Fruit fly (Drosophila melanogaster) whole organism, embryonic: ENCODE results near the gene Drs.
A peak's percentile ranks its signal among the peaks of the same experiment; 100 is the strongest.

Experiments used
- CG10321 ChIP-seq: fragments of 200-800 bp; sonication (Bioruptor generic); IDR thresholded peaks from 2 replicates; pipeline ENCODE4 v1.3.6; 2022; ENCODE audit warnings: missing biosample characterization, missing genetic modification characterization
- CG10959 ChIP-seq: fragments of 200-800 bp; sonication (Bioruptor generic); IDR thresholded peaks from 2 replicates; pipeline ENCODE4 v1.3.6; 2022; ENCODE audit warnings: missing biosample characterization, missing genetic modification characterization
- CG11695 ChIP-seq: fragments of 200-800 bp; sonication (Bioruptor generic); IDR thresholded peaks from 3 replicates; pipeline ENCODE4 v1.3.6; 2022; ENCODE audit warnings: missing biosample characterization, missing genetic modification characterization
- CG12744 ChIP-seq: fragments of 200-800 bp; sonication (Bioruptor generic); optimal IDR thresholded peaks from 2 replicates; lab custom pipeline; 2016; ENCODE audit warnings: missing biosample characterization, missing genetic modification characterization
- CG14710 ChIP-seq: fragments of 200-800 bp; sonication (Bioruptor generic); optimal IDR thresholded peaks from 3 replicates; lab custom pipeline; 2019; ENCODE audit warnings: missing biosample characterization, mild to moderate bottlenecking, missing genetic modification characterization, moderate library complexity
- CG14860 ChIP-seq: fragments of 200-800 bp; sonication (Bioruptor generic); IDR thresholded peaks from 3 replicates; pipeline ENCODE4 v1.3.6; 2022; ENCODE audit warnings: missing biosample characterization, missing genetic modification characterization; ENCODE audit not compliant: partially characterized antibody
- CG15601 ChIP-seq: fragments of 200-800 bp; sonication (Bioruptor generic); optimal IDR thresholded peaks from 3 replicates; lab custom pipeline; 2019; ENCODE audit warnings: missing biosample characterization, mild to moderate bottlenecking, missing genetic modification characterization, moderate library complexity
- CG18011 ChIP-seq: fragments of 200-800 bp; sonication (Bioruptor generic); optimal IDR thresholded peaks from 2 replicates; lab custom pipeline; 2017; ENCODE audit warnings: missing biosample characterization, missing genetic modification characterization, mild to moderate bottlenecking, moderate library complexity, missing genotype
- CG2875 ChIP-seq: fragments of 200-800 bp; sonication (Bioruptor generic); optimal IDR thresholded peaks from 2 replicates; lab custom pipeline; 2017; ENCODE audit warnings: missing biosample characterization, mild to moderate bottlenecking, missing genetic modification characterization, missing genetic modification reagents
- CG30020 ChIP-seq: fragments of 200-800 bp; optimal IDR thresholded peaks from 2 replicates; lab custom pipeline; 2019; ENCODE audit warnings: missing biosample characterization, mild to moderate bottlenecking, missing genetic modification characterization, moderate library complexity
- CG31388 ChIP-seq: fragments of 200-800 bp; sonication (Bioruptor generic); optimal IDR thresholded peaks from 2 replicates; lab custom pipeline; 2016; ENCODE audit warnings: missing biosample characterization, missing genetic modification characterization
- CG34224 ChIP-seq: fragments of 200-800 bp; sonication (Bioruptor generic); IDR thresholded peaks from 3 replicates; pipeline ENCODE4 v1.3.6; 2022; ENCODE audit warnings: missing biosample characterization, missing genetic modification characterization; ENCODE audit not compliant: partially characterized antibody
- CG4404 ChIP-seq: fragments of 200-800 bp; sonication (Bioruptor generic); IDR thresholded peaks from 2 replicates; pipeline ENCODE4 v1.3.6; 2022; ENCODE audit warnings: missing biosample characterization, missing genetic modification characterization
- CG7786 ChIP-seq: fragments of 200-800 bp; sonication (Bioruptor generic); optimal IDR thresholded peaks from 2 replicates; lab custom pipeline; 2016; ENCODE audit warnings: missing biosample characterization, missing genetic modification characterization
- CG9876 ChIP-seq: fragments of 200-800 bp; sonication (Bioruptor generic); optimal IDR thresholded peaks from 2 replicates; lab custom pipeline; 2016; ENCODE audit warnings: missing biosample characterization, missing genetic modification characterization
- CrebB ChIP-seq: fragments of 200-800 bp; sonication (Bioruptor generic); optimal IDR thresholded peaks from 3 replicates; lab custom pipeline; 2018; ENCODE audit warnings: missing biosample characterization, mild to moderate bottlenecking, missing genetic modification characterization
- Dfd ChIP-seq, 2 experiments: fragments of >200 bp; optimal IDR thresholded peaks; 2 replicates each; lab custom pipeline; 2017; ENCODE audit warnings: missing biosample characterization in 2 of 2, missing genetic modification characterization in 2 of 2
- Dip2 ChIP-seq: fragments of 200-800 bp; sonication (Bioruptor generic); IDR thresholded peaks from 2 replicates; pipeline ENCODE4 v1.3.6; 2022; ENCODE audit warnings: missing biosample characterization, missing genetic modification characterization
- Dip3 ChIP-seq: fragments of 200-800 bp; sonication (Bioruptor generic); optimal IDR thresholded peaks from 3 replicates; lab custom pipeline; 2016; ENCODE audit warnings: missing biosample characterization, missing genetic modification characterization
- Gsc ChIP-seq: fragments of 200-800 bp; sonication (Bioruptor generic); IDR thresholded peaks from 2 replicates; pipeline ENCODE4 v1.3.6; 2022; ENCODE audit warnings: missing biosample characterization, missing genetic modification characterization
- Hey ChIP-seq: fragments of 200-800 bp; sonication (Bioruptor generic); optimal IDR thresholded peaks from 3 replicates; lab custom pipeline; 2018; ENCODE audit warnings: missing biosample characterization, mild to moderate bottlenecking, missing genetic modification characterization
- HmgZ ChIP-seq: fragments of 200-800 bp; sonication (Bioruptor generic); optimal IDR thresholded peaks from 2 replicates; lab custom pipeline; 2018; ENCODE audit warnings: missing biosample characterization, mild to moderate bottlenecking, missing genetic modification characterization
- Lhr ChIP-seq: fragments of 200-800 bp; sonication (Bioruptor generic); optimal IDR thresholded peaks from 3 replicates; lab custom pipeline; 2017; ENCODE audit warnings: mild to moderate bottlenecking, missing biosample characterization, missing genetic modification reagents, missing genetic modification characterization
- Med ChIP-seq: fragments of 200-800 bp; sonication (Bioruptor generic); peaks from one replicate; lab custom pipeline; 2016; ENCODE audit warnings: missing biosample characterization, missing genetic modification characterization, mild to moderate bottlenecking, inconsistent platforms, moderate library complexity
- Nf-YA ChIP-seq: fragments of 200-800 bp; sonication (Bioruptor generic); IDR thresholded peaks from 2 replicates; pipeline ENCODE4 v1.3.6; 2022; ENCODE audit warnings: missing biosample characterization, missing genetic modification characterization
- Oli ChIP-seq: fragments of 200-800 bp; sonication (Bioruptor generic); optimal IDR thresholded peaks from 2 replicates; lab custom pipeline; 2018; ENCODE audit warnings: missing biosample characterization, mild to moderate bottlenecking, missing genetic modification characterization, moderate library complexity
- PHDP ChIP-seq: fragments of 200-800 bp; sonication (Bioruptor generic); optimal IDR thresholded peaks from 3 replicates; lab custom pipeline; 2018; ENCODE audit warnings: missing biosample characterization, mild to moderate bottlenecking, missing genetic modification characterization, moderate library complexity
- Sry-δ ChIP-seq: fragments of 200-800 bp; sonication (Bioruptor generic); optimal IDR thresholded peaks from 2 replicates; lab custom pipeline; 2016; ENCODE audit warnings: missing biosample characterization, missing genetic modification characterization
- amos ChIP-seq: fragments of 200-800 bp; sonication (Bioruptor generic); IDR thresholded peaks from 2 replicates; pipeline ENCODE4 v1.3.6; 2022; ENCODE audit warnings: missing biosample characterization, missing genetic modification characterization; ENCODE audit not compliant: partially characterized antibody
- br ChIP-seq: fragments of >200 bp; optimal IDR thresholded peaks from 2 replicates; lab custom pipeline; 2017
- exex ChIP-seq: fragments of 200-800 bp; sonication (Bioruptor generic); optimal IDR thresholded peaks from 4 replicates; lab custom pipeline; 2018; ENCODE audit warnings: missing biosample characterization, mild to moderate bottlenecking, missing genetic modification characterization, moderate library complexity
- fru ChIP-seq: fragments of >200 bp; optimal IDR thresholded peaks from 2 replicates; lab custom pipeline; 2017
- gfzf ChIP-seq: fragments of 200-800 bp; sonication (Bioruptor generic); optimal IDR thresholded peaks from 2 replicates; lab custom pipeline; 2016; ENCODE audit warnings: missing biosample characterization, mild to moderate bottlenecking, missing genetic modification characterization, moderate library complexity
- gsb-n ChIP-seq: fragments of 200-800 bp; sonication (Bioruptor generic); optimal IDR thresholded peaks from 3 replicates; lab custom pipeline; 2018; ENCODE audit warnings: missing biosample characterization, mild to moderate bottlenecking, missing genetic modification characterization
- insv ChIP-seq, 2 experiments: fragments of 200-800 bp; sonication (Bioruptor generic); optimal IDR thresholded peaks; 3 replicates each; lab custom pipeline; 2016 to 2018; ENCODE audit warnings: missing biosample characterization in 2 of 2, missing genetic modification characterization in 2 of 2
- lab ChIP-seq: fragments of 200-800 bp; sonication (Bioruptor generic); optimal IDR thresholded peaks from 3 replicates; lab custom pipeline; 2017; ENCODE audit warnings: missing biosample characterization, missing genetic modification characterization, mild to moderate bottlenecking, moderate library complexity, missing genetic modification reagents
- pan ChIP-seq, 4 experiments: fragments of >200 bp in 3 of 4; fragments of 200-800 bp in 1 of 4; sonication (Bioruptor generic) in 1 of 4; optimal IDR thresholded peaks in 3 of 4; IDR thresholded peaks in 1 of 4; 2 replicates each; pipeline versions ENCODE4 v1.3.6 to Lab custom; 2017 to 2022; ENCODE audit warnings: missing biosample characterization in 2 of 4, missing genetic modification characterization in 2 of 4, mixed read lengths in 1 of 4
- ranshi ChIP-seq: fragments of 200-800 bp; sonication (Bioruptor generic); IDR thresholded peaks from 2 replicates; pipeline ENCODE4 v1.3.6; 2022; ENCODE audit warnings: missing biosample characterization, missing genetic modification characterization
- salm ChIP-seq: fragments of 200-800 bp; sonication (Bioruptor generic); optimal IDR thresholded peaks from 2 replicates; lab custom pipeline; 2018; ENCODE audit warnings: missing biosample characterization, mild to moderate bottlenecking, missing genetic modification characterization
- sc ChIP-seq, 3 experiments: fragments of >200 bp in 2 of 3; fragments of 200-800 bp in 1 of 3; sonication (Bioruptor generic) in 1 of 3; optimal IDR thresholded peaks; 2 replicates in 2 of 3; 3 replicates in 1 of 3; lab custom pipeline; 2017; ENCODE audit warnings: mild to moderate bottlenecking in 1 of 3, missing biosample characterization in 1 of 3, missing genetic modification characterization in 1 of 3, missing genetic modification reagents in 1 of 3
- scrt ChIP-seq: fragments of 200-800 bp; sonication (Bioruptor generic); optimal IDR thresholded peaks from 2 replicates; lab custom pipeline; 2018; ENCODE audit warnings: missing biosample characterization, mild to moderate bottlenecking, missing genetic modification characterization, moderate library complexity
- sqz ChIP-seq: fragments of 200-800 bp; sonication (Bioruptor generic); optimal IDR thresholded peaks from 3 replicates; lab custom pipeline; 2018; ENCODE audit warnings: missing biosample characterization, mild to moderate bottlenecking, missing genetic modification characterization
- tgo ChIP-seq: fragments of 200-800 bp; sonication (Bioruptor generic); IDR thresholded peaks from 3 replicates; pipeline ENCODE4 v1.3.6; 2022; ENCODE audit warnings: missing biosample characterization, missing genetic modification characterization
- tio ChIP-seq: fragments of 200-800 bp; sonication (Bioruptor generic); optimal IDR thresholded peaks from 2 replicates; lab custom pipeline; 2017; ENCODE audit warnings: missing biosample characterization, missing genetic modification characterization, inconsistent platforms
- tll ChIP-seq, 2 experiments: fragments of 200-800 bp in 1 of 2; fragments of >200 bp in 1 of 2; sonication (Bioruptor generic) in 1 of 2; optimal IDR thresholded peaks; 2 replicates each; lab custom pipeline; 2017 to 2019; ENCODE audit warnings: missing biosample characterization in 2 of 2, missing genetic modification characterization in 2 of 2, mild to moderate bottlenecking in 1 of 2, moderate library complexity in 1 of 2
- ttk ChIP-seq: fragments of 200-800 bp; sonication (Bioruptor generic); IDR thresholded peaks from 2 replicates; pipeline ENCODE4 v2.1.2; 2022; ENCODE audit warnings: missing biosample characterization, missing genetic modification characterization
- twi ChIP-seq: fragments of 200-800 bp; optimal IDR thresholded peaks from 2 replicates; lab custom pipeline; 2019; ENCODE audit warnings: missing biosample characterization, mild to moderate bottlenecking, missing genetic modification characterization, moderate library complexity
- vvl ChIP-seq: fragments of 200-800 bp; sonication (Bioruptor generic); IDR thresholded peaks from 2 replicates; pipeline ENCODE4 v1.3.6; 2022; ENCODE audit warnings: missing biosample characterization, missing genetic modification characterization
- wor ChIP-seq: fragments of 200-800 bp; sonication (Bioruptor generic); IDR thresholded peaks from 2 replicates; pipeline ENCODE4 v1.3.6; 2022; ENCODE audit warnings: missing biosample characterization, missing genetic modification characterization
- zfh2 ChIP-seq: fragments of 200-800 bp; sonication (Bioruptor generic); optimal IDR thresholded peaks from 2 replicates; lab custom pipeline; 2016; ENCODE audit warnings: missing biosample characterization, missing genetic modification characterization

Drs gene

DNA sequence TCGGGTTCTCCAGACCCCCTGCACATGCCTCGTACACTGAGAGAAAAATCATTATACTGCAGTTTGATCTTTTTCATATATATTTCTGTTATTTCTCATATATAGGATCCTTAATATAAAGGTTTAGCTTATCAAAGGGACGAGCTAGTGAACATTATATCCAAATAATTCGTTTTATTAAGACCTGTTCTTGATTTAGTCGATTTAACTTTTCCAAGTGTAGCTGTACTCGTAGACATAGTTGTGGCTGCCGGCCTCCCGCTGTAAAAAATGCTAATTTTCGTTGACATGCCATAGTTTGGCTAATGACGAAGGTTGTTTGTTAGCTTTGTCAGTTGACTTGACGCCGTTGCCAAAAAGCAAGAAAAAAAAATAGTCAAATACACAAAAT lies 13.1 kb downstream of the Drs start (continued):
- TF ChIP-seq insv (GFP tag; optimal IDR thresholded peaks at IDR 0.05; lab: Kevin White, UChicago), result no peak
- peak; percentile 89 for TF ChIP-seq PHDP (tag; lab: Kevin White, UChicago)
- TF ChIP-seq Med (GFP tag; lab: Kevin White, UChicago), result peak; percentile 97
- TF ChIP-seq gfzf, result no peak
- peak; percentile 58 for TF ChIP-seq CG10321 (GFP tag; lab: Robert Waterston, UW)
- TF ChIP-seq sqz (GFP tag; lab: Kevin White, UChicago), result peak; percentile 65
- peak; percentile 81 for TF ChIP-seq CG10959 (GFP tag; lab: Robert Waterston, UW)
- no peak for TF ChIP-seq Dfd (GFP tag; optimal IDR thresholded peaks at IDR 0.05; lab: Kevin White, UChicago)
- peak; percentile 89 for TF ChIP-seq Oli (tag; lab: Kevin White, UChicago)
- no peak for TF ChIP-seq fru (lab: Kevin White, UChicago)
- peak; percentile 30 for TF ChIP-seq CG31388 (GFP tag; lab: Kevin White, UChicago)
- TF ChIP-seq CrebB, result peak; percentile 88
- peak; percentile 86 for TF ChIP-seq CG14710 (tag; lab: Kevin White, UChicago)
- peak; percentile 64 for TF ChIP-seq wor (GFP tag; lab: Robert Waterston, UW)
- no peak for TF ChIP-seq br (lab: Kevin White, UChicago)
- peak; percentile 42 for TF ChIP-seq CG30020 (tag; lab: Kevin White, UChicago)
- no peak for TF ChIP-seq Dip2
- peak; percentile 46 for TF ChIP-seq exex (tag; lab: Kevin White, UChicago)
- TF ChIP-seq tgo, result peak; percentile 86
- peak; percentile 70 for TF ChIP-seq CG2875 (GFP tag; lab: Kevin White, UChicago)
- TF ChIP-seq CG14860, result no peak
- TF ChIP-seq zfh2 (GFP tag; lab: Kevin White, UChicago), result peak; percentile 79
- TF ChIP-seq tll (GFP tag; optimal IDR thresholded peaks at IDR 0.05; lab: Kevin White, UChicago), result no peak
- peak; percentile 81 for TF ChIP-seq CG12744
- peak; percentile 74 for TF ChIP-seq tio (GFP tag; lab: Kevin White, UChicago)
- TF ChIP-seq CG18011 (GFP tag; lab: Kevin White, UChicago), result peak; percentile 34
- no peak for TF ChIP-seq Hey (tag; lab: Kevin White, UChicago)
- peak; percentile 51 for TF ChIP-seq CG7786 (GFP tag; lab: Kevin White, UChicago)
- peak; percentile 79 for TF ChIP-seq CG4404 (GFP tag; lab: Robert Waterston, UW)
- peak; percentile 81 for TF ChIP-seq Nf-YA
- no peak for TF ChIP-seq CG34224 (GFP tag; lab: Robert Waterston, UW)
- peak; percentile 71 for TF ChIP-seq twi
- no peak for TF ChIP-seq sc (optimal IDR thresholded peaks at IDR 0.05; lab: Kevin White, UChicago)
- TF ChIP-seq sc (GFP tag; optimal IDR thresholded peaks at IDR 0.05; lab: Kevin White, UChicago), result peak; percentile 75
- TF ChIP-seq Dip3 (GFP tag; lab: Kevin White, UChicago), result peak; percentile 84
- peak; percentile 81 for TF ChIP-seq gsb-n (tag; lab: Kevin White, UChicago)
- TF ChIP-seq Lhr, result peak; percentile 52
- TF ChIP-seq Sry-δ, result peak; percentile 31
- peak; percentile 89 for TF ChIP-seq HmgZ (tag; lab: Kevin White, UChicago)
- peak; percentile 44; the same call in 1 of the 2 replicates for TF ChIP-seq Gsc (GFP tag; lab: Robert Waterston, UW)
- TF ChIP-seq CG15601 (tag; lab: Kevin White, UChicago), result peak; percentile 79
- no peak for TF ChIP-seq pan (optimal IDR thresholded peaks at IDR 0.05; lab: Kevin White, UChicago)
- peak in 1 of 2 experiments; percentile 89 for TF ChIP-seq pan (GFP tag; optimal IDR thresholded peaks at IDR 0.05 in 1 of 2, IDR thresholded peaks at IDR 0.05 in 1 of 2)
- TF ChIP-seq CG9876 (GFP tag; lab: Kevin White, UChicago), result peak; percentile 35
- TF ChIP-seq salm (tag; lab: Kevin White, UChicago), result peak; percentile 80
- peak; percentile 77 for TF ChIP-seq ttk (GFP tag; lab: Robert Waterston, UW)
- TF ChIP-seq CG11695 (GFP tag; lab: Robert Waterston, UW), result peak; percentile 87
- peak; percentile 92 for TF ChIP-seq lab (GFP tag; lab: Kevin White, UChicago)
- no peak for TF ChIP-seq amos (GFP tag; lab: Robert Waterston, UW)
- TF ChIP-seq scrt (GFP tag; lab: Kevin White, UChicago), result peak; percentile 82
- TF ChIP-seq ranshi (GFP tag; lab: Robert Waterston, UW), result peak; percentile 81
- TF ChIP-seq vvl (GFP tag; lab: Robert Waterston, UW), result peak; percentile 95
